Fruit fly (Drosophila melanogaster): Measurements from ENCODE around the gene CG11590.

The CG11590 gene

DNA sequence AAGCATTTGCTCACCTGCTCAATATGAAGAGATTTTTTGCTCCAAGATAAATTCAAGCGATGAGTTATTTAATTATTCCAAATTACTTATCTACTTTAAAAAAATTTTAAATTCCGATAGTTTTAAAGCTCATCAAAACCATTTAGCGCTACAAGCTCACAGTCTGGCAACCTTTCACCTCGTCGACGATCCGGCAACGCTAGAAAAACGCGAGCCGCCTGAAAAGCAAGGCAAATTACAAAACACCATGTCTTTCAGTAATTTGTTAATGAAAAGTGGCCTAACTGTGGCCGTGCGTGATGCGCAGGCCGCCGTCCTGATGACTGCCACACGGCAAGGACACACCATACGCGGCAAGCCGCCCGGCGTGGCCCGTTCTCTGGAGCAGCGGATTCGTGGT lies 26.1 kb downstream of the CG11590 start, which contains the start of gene mRpL38:
mRpL38 (plus strand) TSS at position 197 of the 400 bp plus-strand sequence.
- TF ChIP-seq CG16779 (tag; optimal IDR thresholded peaks at IDR 0.05) (no peak), CG8319 (GFP tag; optimal IDR thresholded peaks at IDR 0.05) (no peak), CG3919 (GFP tag; optimal IDR thresholded peaks at IDR 0.05) (no peak), svp (GFP tag) (peak; percentile 26)

DNA sequence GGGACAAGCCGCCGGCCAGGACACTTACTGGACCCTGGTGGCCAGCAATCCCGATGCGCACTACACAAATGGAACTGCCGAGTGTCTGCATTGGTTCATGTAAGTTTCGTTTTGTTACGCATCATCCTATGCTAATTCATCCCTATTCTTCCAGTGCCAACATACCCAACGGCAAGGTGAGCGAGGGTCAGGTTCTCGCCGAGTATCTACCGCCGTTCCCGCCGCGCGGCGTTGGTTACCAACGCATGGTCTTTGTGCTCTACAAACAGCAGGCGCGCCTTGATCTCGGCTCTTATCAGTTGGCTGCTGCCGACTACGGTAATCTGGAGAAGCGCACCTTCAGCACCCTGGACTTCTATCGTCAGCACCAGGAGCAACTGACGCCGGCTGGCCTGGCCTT lies 27.1 kb downstream of the CG11590 start:
- TF ChIP-seq Sox14 (GFP tag; optimal IDR thresholded peaks at IDR 0.05) (no peak), svp (GFP tag) (peak; percentile 94), Lpt (GFP tag; optimal IDR thresholded peaks at IDR 0.05) (no peak), CG1621 (tag; optimal IDR thresholded peaks at IDR 0.05) (no peak)

dm6 chrX:14233843-14234337 lies 33.9 kb downstream of the CG11590 start, which contains the start of gene CG42271:
TSS of gene CG42271 (minus strand) at chrX:14234066.
- TF ChIP-seq CG3919 (GFP tag; optimal IDR thresholded peaks at IDR 0.05) (no peak), CG34406 (GFP tag; optimal IDR thresholded peaks at IDR 0.05) (peak; percentile 26), spab (GFP tag; optimal IDR thresholded peaks at IDR 0.05) (no peak), net (GFP tag; optimal IDR thresholded peaks at IDR 0.05) (no peak), Gug (GFP tag; IDR thresholded peaks at IDR 0.05) (no peak), Sox15 (GFP tag; optimal IDR thresholded peaks at IDR 0.05) (no peak), CG8319 (GFP tag; optimal IDR thresholded peaks at IDR 0.05) (no peak), fd59A (GFP tag; optimal IDR thresholded peaks at IDR 0.05) (no peak), cyc (GFP tag; optimal IDR thresholded peaks at IDR 0.05) (no peak), Eip78C (GFP tag) (no peak), Met (GFP tag; optimal IDR thresholded peaks at IDR 0.05) (no peak), acj6 (GFP tag; optimal IDR thresholded peaks at IDR 0.05) (no peak), CG11902 (GFP tag; optimal IDR thresholded peaks at IDR 0.05) (no peak), CG32006 (GFP tag; optimal IDR thresholded peaks at IDR 0.05) (no peak), svp (GFP tag) (peak; percentile 67), CG9139 (GFP tag; optimal IDR thresholded peaks at IDR 0.05) (no peak), fd85E (GFP tag; optimal IDR thresholded peaks at IDR 0.05) (no peak), Hr4 (GFP tag; optimal IDR thresholded peaks at IDR 0.05) (no peak), esn (GFP tag; optimal IDR thresholded peaks at IDR 0.05) (peak; percentile 21), dsx (GFP tag; optimal IDR thresholded peaks at IDR 0.05; ENCODE audit: poor library complexity, severe bottlenecking) (peak; percentile 93), Eip93F (GFP tag; optimal IDR thresholded peaks at IDR 0.05) (no peak), Sox14 (GFP tag; optimal IDR thresholded peaks at IDR 0.05) (no peak), lz (GFP tag; optimal IDR thresholded peaks at IDR 0.05) (peak; percentile 28), dac (GFP tag; optimal IDR thresholded peaks at IDR 0.05) (no peak), eg (GFP tag; IDR thresholded peaks at IDR 0.05) (0 out of 3 replicates have a peak, but pooled peaks have one; percentile 26), topi (GFP tag; optimal IDR thresholded peaks at IDR 0.05) (no peak), CG3032 (tag; optimal IDR thresholded peaks at IDR 0.05) (peak; percentile 15), CG8632 (GFP tag; optimal IDR thresholded peaks at IDR 0.05) (no peak), Hr39 (GFP tag; optimal IDR thresholded peaks at IDR 0.05) (no peak)

dm6 chrX:14234468-14234867 lies 34.5 kb downstream of the CG11590 start:
- no peak for TF ChIP-seq Sox102F (GFP tag; optimal IDR thresholded peaks at IDR 0.05)
- TF ChIP-seq Eip78C (GFP tag), result peak; percentile 13
- TF ChIP-seq CG6854 (GFP tag; optimal IDR thresholded peaks at IDR 0.05), result peak; percentile 4

dm6 chrX:14237873-14238394 lies 38.0 kb downstream of the CG11590 start, which contains the start of the genes Fbxl4 and Dus2:
TSS of gene Fbxl4 (minus strand) at chrX:14237923.
TSS of gene Dus2 (plus strand) at chrX:14237988.
- TF ChIP-seq Sox15 (GFP tag; optimal IDR thresholded peaks at IDR 0.05) (peak; percentile 91), CG15336 (GFP tag; IDR thresholded peaks at IDR 0.05) (peak; percentile 85), eg (GFP tag; IDR thresholded peaks at IDR 0.05) (peak; percentile 89), cyc (GFP tag; optimal IDR thresholded peaks at IDR 0.05) (peak; percentile 93), Met (GFP tag; optimal IDR thresholded peaks at IDR 0.05) (peak; percentile 91), Hr4 (GFP tag; optimal IDR thresholded peaks at IDR 0.05) (peak; percentile 93), CG8632 (GFP tag; optimal IDR thresholded peaks at IDR 0.05) (peak; percentile 83), topi (GFP tag; optimal IDR thresholded peaks at IDR 0.05) (peak; percentile 94), spab (GFP tag; optimal IDR thresholded peaks at IDR 0.05) (peak; percentile 73), esn (GFP tag; optimal IDR thresholded peaks at IDR 0.05) (peak; percentile 93), svp (GFP tag) (peak; percentile 96), ss (GFP tag; optimal IDR thresholded peaks at IDR 0.05) (peak; percentile 67 to 82), fkh (GFP tag; optimal IDR thresholded peaks at IDR 0.05) (no peak), CG8119 (GFP tag; IDR thresholded peaks at IDR 0.05) (peak; percentile 85), Gug (GFP tag; IDR thresholded peaks at IDR 0.05) (peak; percentile 77), Eip78C (GFP tag) (peak; percentile 96), acj6 (GFP tag; optimal IDR thresholded peaks at IDR 0.05) (peak; percentile 94), CG16779 (tag; optimal IDR thresholded peaks at IDR 0.05) (no peak), net (GFP tag; optimal IDR thresholded peaks at IDR 0.05) (peak; percentile 85), CG10631 (GFP tag; optimal IDR thresholded peaks at IDR 0.05) (peak; percentile 93), CG11902 (GFP tag; optimal IDR thresholded peaks at IDR 0.05) (peak; percentile 88), CG31627 (GFP tag; optimal IDR thresholded peaks at IDR 0.05) (peak; percentile 94), Smox (GFP tag; optimal IDR thresholded peaks at IDR 0.05) (peak; percentile 90), CG3032 (tag; optimal IDR thresholded peaks at IDR 0.05) (peak; percentile 87), CG32006 (GFP tag; optimal IDR thresholded peaks at IDR 0.05) (peak; percentile 90), CG8319 (GFP tag; optimal IDR thresholded peaks at IDR 0.05) (peak; percentile 87)

Data from whole organism, prepupa.